Fruit fly (Drosophila melanogaster): ENCODE results near the gene puf.

DNA sequence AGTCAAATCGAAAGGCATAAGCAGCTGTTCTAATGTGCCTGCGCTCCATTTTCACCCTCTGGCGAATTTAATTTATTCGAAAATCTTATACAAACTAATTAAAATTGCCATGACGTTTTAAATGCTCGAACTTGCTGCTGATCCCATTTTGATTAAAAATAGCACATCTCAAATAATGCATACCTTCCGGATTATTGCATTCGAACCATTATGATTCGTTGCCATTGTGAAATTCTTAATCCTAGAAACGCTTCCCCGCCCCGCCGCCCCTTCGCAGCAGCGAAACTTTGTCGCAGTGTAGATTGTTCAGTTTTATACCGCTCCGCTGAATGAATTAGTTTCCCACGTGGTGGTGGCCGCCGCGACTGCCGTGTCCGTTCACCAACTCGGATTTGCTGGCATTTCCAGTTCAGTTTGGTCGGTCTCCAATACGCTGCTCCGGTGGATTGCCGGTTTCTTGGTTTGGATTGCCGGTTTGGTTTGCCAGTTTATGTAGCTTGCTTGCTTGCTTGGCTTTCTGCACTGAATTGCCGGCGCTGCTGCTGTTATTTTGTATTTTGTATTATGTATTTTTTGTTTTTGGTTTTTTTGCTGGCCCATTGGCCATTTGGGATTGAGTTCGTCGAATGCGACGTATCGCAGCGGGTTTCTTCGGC lies 51.2 kb downstream of the puf start:
- TF ChIP-seq Myc (optimal IDR thresholded peaks at IDR 0.05) (no peak), usp (GFP tag; optimal IDR thresholded peaks at IDR 0.05) (no peak)

All from whole organism, wandering third instar larva.